Fruit fly (Drosophila melanogaster) whole organism, embryonic: ENCODE data around the gene Ugt49B2.

Source experiments
- Bteb2 ChIP-seq: fragments of 200-800 bp; sonication (Bioruptor generic); optimal IDR thresholded peaks from 2 replicates; lab custom pipeline; 2016; ENCODE audit warnings: missing biosample characterization, missing genetic modification characterization
- C15 ChIP-seq: fragments of 200-800 bp; sonication (Bioruptor generic); IDR thresholded peaks from 3 replicates; pipeline ENCODE4 v1.3.6; 2022; ENCODE audit warnings: missing biosample characterization, missing genetic modification characterization
- CG11456 ChIP-seq: fragments of 200-800 bp; sonication (Bioruptor generic); IDR thresholded peaks from 3 replicates; pipeline ENCODE4 v1.3.6; 2022; ENCODE audit warnings: missing biosample characterization, missing genetic modification characterization
- CG1233 ChIP-seq: fragments of 200-800 bp; sonication (Bioruptor generic); optimal IDR thresholded peaks from 4 replicates; lab custom pipeline; 2018; ENCODE audit warnings: missing biosample characterization, mild to moderate bottlenecking, missing genetic modification characterization
- CG12391 ChIP-seq: fragments of 200-800 bp; sonication (Bioruptor generic); optimal IDR thresholded peaks from 3 replicates; lab custom pipeline; 2018; ENCODE audit warnings: missing biosample characterization, mild to moderate bottlenecking, missing genetic modification characterization, moderate library complexity
- CG13624 ChIP-seq: fragments of 200-800 bp; sonication (Bioruptor generic); optimal IDR thresholded peaks from 2 replicates; lab custom pipeline; 2016; ENCODE audit warnings: missing biosample characterization, missing genetic modification characterization
- CG1529 ChIP-seq: fragments of 200-800 bp; sonication (Bioruptor generic); optimal IDR thresholded peaks from 3 replicates; lab custom pipeline; 2018; ENCODE audit warnings: missing biosample characterization, missing genetic modification characterization
- CG17802 ChIP-seq: fragments of 200-800 bp; sonication (Bioruptor generic); optimal IDR thresholded peaks from 2 replicates; lab custom pipeline; 2018; ENCODE audit warnings: missing biosample characterization, mild to moderate bottlenecking, missing genetic modification characterization, moderate library complexity
- CG18599 ChIP-seq: fragments of 200-800 bp; sonication (Bioruptor generic); optimal IDR thresholded peaks from 3 replicates; lab custom pipeline; 2017; ENCODE audit warnings: missing biosample characterization, missing genetic modification characterization, mild to moderate bottlenecking, moderate library complexity, missing genetic modification reagents
- CG2202 ChIP-seq: fragments of 200-800 bp; sonication (Bioruptor generic); optimal IDR thresholded peaks from 2 replicates; lab custom pipeline; 2018; ENCODE audit warnings: missing biosample characterization, mild to moderate bottlenecking, missing genetic modification characterization
- CG30431 ChIP-seq: fragments of 200-800 bp; sonication (Bioruptor generic); optimal IDR thresholded peaks from 2 replicates; lab custom pipeline; 2017; ENCODE audit warnings: missing biosample characterization, missing genetic modification characterization
- CG3407 ChIP-seq: fragments of 200-800 bp; sonication (Bioruptor generic); optimal IDR thresholded peaks from 2 replicates; lab custom pipeline; 2018; ENCODE audit warnings: missing biosample characterization, mild to moderate bottlenecking, missing genetic modification characterization
- CG3726 ChIP-seq: fragments of 200-800 bp; sonication (Bioruptor generic); IDR thresholded peaks from 3 replicates; pipeline ENCODE4, ENCODE4 v1.3.6; 2022; ENCODE audit warnings: missing biosample characterization, missing genetic modification characterization
- CG3838 ChIP-seq: fragments of 200-800 bp; sonication (Bioruptor generic); optimal IDR thresholded peaks from 3 replicates; lab custom pipeline; 2016; ENCODE audit warnings: missing biosample characterization, missing genetic modification characterization
- CG3995 ChIP-seq: fragments of 200-800 bp; sonication (Bioruptor generic); optimal IDR thresholded peaks from 3 replicates; lab custom pipeline; 2016; ENCODE audit warnings: missing biosample characterization, missing genetic modification characterization
- CG4360 ChIP-seq: fragments of 200-800 bp; sonication (Bioruptor generic); IDR thresholded peaks from 2 replicates; pipeline ENCODE4 v1.3.6; 2022; ENCODE audit warnings: missing biosample characterization, missing genetic modification characterization
- CG4707 ChIP-seq: fragments of 200-800 bp; sonication (Bioruptor generic); optimal IDR thresholded peaks from 2 replicates; lab custom pipeline; 2018; ENCODE audit warnings: missing biosample characterization, mild to moderate bottlenecking, missing genetic modification characterization, moderate library complexity
- CkIIα-i1 ChIP-seq: fragments of 200-800 bp; sonication (Bioruptor generic); IDR thresholded peaks from 2 replicates; pipeline ENCODE4 v1.3.6; 2022; ENCODE audit warnings: missing biosample characterization, missing genetic modification characterization
- D ChIP-seq, 2 experiments: fragments of 200-800 bp in 1 of 2; fragments of >200 bp in 1 of 2; sonication (Bioruptor generic) in 1 of 2; optimal IDR thresholded peaks; 2 replicates in 1 of 2; 3 replicates in 1 of 2; lab custom pipeline; 2017; ENCODE audit warnings: mild to moderate bottlenecking in 1 of 2, missing biosample characterization in 1 of 2, missing genetic modification characterization in 1 of 2, missing genetic modification reagents in 1 of 2
- Doc2 ChIP-seq: fragments of 200-800 bp; sonication (Bioruptor generic); IDR thresholded peaks from 2 replicates; pipeline ENCODE4 v1.3.6; 2022; ENCODE audit warnings: missing biosample characterization, missing genetic modification characterization
- Drgx ChIP-seq: fragments of 200-800 bp; sonication (Bioruptor generic); IDR thresholded peaks from 2 replicates; pipeline ENCODE4 v1.3.6; 2022; ENCODE audit warnings: missing biosample characterization, missing genetic modification characterization
- E2f1 ChIP-seq: fragments of 200-800 bp; sonication (Bioruptor generic); IDR thresholded peaks from 2 replicates; pipeline ENCODE4 v1.3.6; 2022; ENCODE audit warnings: missing biosample characterization, missing genetic modification characterization
- HLH3B ChIP-seq: fragments of 200-800 bp; sonication (Bioruptor generic); IDR thresholded peaks from 2 replicates; pipeline ENCODE4 v1.3.6; 2022; ENCODE audit warnings: missing biosample characterization, missing genetic modification characterization
- HLH54F ChIP-seq: fragments of 200-800 bp; sonication (Bioruptor generic); optimal IDR thresholded peaks from 3 replicates; lab custom pipeline; 2016; ENCODE audit warnings: missing biosample characterization, missing genetic modification characterization
- HLHmδ ChIP-seq: fragments of 200-800 bp; sonication (Bioruptor generic); optimal IDR thresholded peaks from 2 replicates; lab custom pipeline; 2018; ENCODE audit warnings: missing biosample characterization, mild to moderate bottlenecking, missing genetic modification characterization, moderate library complexity
- NFAT ChIP-seq: fragments of 200-800 bp; sonication (Bioruptor generic); IDR thresholded peaks from 2 replicates; pipeline ENCODE4 v1.3.6; 2022; ENCODE audit warnings: missing biosample characterization, missing genetic modification characterization
- Poxn ChIP-seq: fragments of 200-800 bp; sonication (Bioruptor generic); IDR thresholded peaks from 2 replicates; pipeline ENCODE4 v1.3.6; 2022; ENCODE audit warnings: missing biosample characterization, missing genetic modification characterization
- Ptx1 ChIP-seq: fragments of 200-800 bp; sonication (Bioruptor generic); IDR thresholded peaks from 2 replicates; pipeline ENCODE4 v1.3.6; 2022; ENCODE audit warnings: missing biosample characterization, missing genetic modification characterization
- Rx ChIP-seq: fragments of 200-800 bp; sonication (Bioruptor generic); IDR thresholded peaks from 2 replicates; pipeline ENCODE4 v1.3.6; 2022; ENCODE audit warnings: missing biosample characterization, missing genetic modification characterization
- Taf1 ChIP-seq: fragments of 200-800 bp; sonication (Bioruptor generic); IDR thresholded peaks from 2 replicates; pipeline ENCODE4 v1.3.6; 2022; ENCODE audit warnings: missing biosample characterization, missing genetic modification characterization
- aop ChIP-seq: fragments of 200-800 bp; sonication (Bioruptor generic); IDR thresholded peaks from 2 replicates; pipeline ENCODE4 v1.3.6; 2022; ENCODE audit warnings: missing biosample characterization, missing genetic modification characterization
- bcd ChIP-seq: fragments of 200-800 bp; sonication (Bioruptor generic); optimal IDR thresholded peaks from 2 replicates; lab custom pipeline; 2017; ENCODE audit warnings: missing biosample characterization, mild to moderate bottlenecking, missing genetic modification characterization
- btn ChIP-seq: fragments of 200-800 bp; sonication (Bioruptor generic); optimal IDR thresholded peaks from 2 replicates; lab custom pipeline; 2016; ENCODE audit warnings: missing biosample characterization, missing genetic modification characterization
- cad ChIP-seq: fragments of >200 bp; optimal IDR thresholded peaks from 2 replicates; lab custom pipeline; 2017; ENCODE audit warnings: missing biosample characterization, missing genetic modification characterization
- dm ChIP-seq: fragments of 200-800 bp; sonication (Bioruptor generic); optimal IDR thresholded peaks from 3 replicates; lab custom pipeline; 2016; ENCODE audit warnings: missing biosample characterization, missing genetic modification characterization
- ewg ChIP-seq: fragments of 200-800 bp; sonication (Bioruptor generic); optimal IDR thresholded peaks from 3 replicates; lab custom pipeline; 2017; ENCODE audit warnings: mild to moderate bottlenecking, missing biosample characterization, missing genetic modification reagents, missing genetic modification characterization
- insv ChIP-seq, 2 experiments: fragments of 200-800 bp; sonication (Bioruptor generic); optimal IDR thresholded peaks; 3 replicates each; lab custom pipeline; 2016 to 2018; ENCODE audit warnings: missing biosample characterization in 2 of 2, missing genetic modification characterization in 2 of 2
- lbe ChIP-seq: fragments of 200-800 bp; sonication (Bioruptor generic); optimal IDR thresholded peaks from 2 replicates; lab custom pipeline; 2016; ENCODE audit warnings: missing biosample characterization, mild to moderate bottlenecking, missing genetic modification characterization
- lov ChIP-seq, 2 experiments: fragments of 200-800 bp in 1 of 2; fragments of >200 bp in 1 of 2; sonication (Bioruptor generic) in 1 of 2; IDR thresholded peaks in 1 of 2; optimal IDR thresholded peaks in 1 of 2; 2 replicates in 1 of 2; 3 replicates in 1 of 2; pipeline versions ENCODE4 v1.3.6 to Lab custom; 2017 to 2022; ENCODE audit warnings: missing biosample characterization in 1 of 2, missing genetic modification characterization in 1 of 2
- org-1 ChIP-seq: fragments of 200-800 bp; sonication (Bioruptor generic); optimal IDR thresholded peaks from 2 replicates; lab custom pipeline; 2017; ENCODE audit warnings: missing biosample characterization, missing genetic modification characterization
- pfk ChIP-seq: fragments of 200-800 bp; sonication (Bioruptor generic); optimal IDR thresholded peaks from 2 replicates; lab custom pipeline; 2018; ENCODE audit warnings: missing biosample characterization, mild to moderate bottlenecking, missing genetic modification characterization, moderate library complexity
- prd ChIP-seq, 3 experiments: fragments of >200 bp in 2 of 3; fragments of 200-800 bp in 1 of 3; sonication (Bioruptor generic) in 1 of 3; optimal IDR thresholded peaks in 2 of 3; IDR thresholded peaks in 1 of 3; 2 replicates in 2 of 3; 3 replicates in 1 of 3; pipeline versions ENCODE4 v1.3.6 to Lab custom; 2017 to 2022; ENCODE audit warnings: missing biosample characterization in 1 of 3, missing genetic modification characterization in 1 of 3
- pros ChIP-seq: fragments of 200-800 bp; sonication (Bioruptor generic); optimal IDR thresholded peaks from 3 replicates; lab custom pipeline; 2019; ENCODE audit warnings: missing biosample characterization, mild to moderate bottlenecking, missing genetic modification characterization, moderate library complexity
- schlank ChIP-seq: fragments of 200-800 bp; sonication (Bioruptor generic); optimal IDR thresholded peaks from 2 replicates; lab custom pipeline; 2018; ENCODE audit warnings: missing biosample characterization, mild to moderate bottlenecking, missing genetic modification characterization
- tio ChIP-seq: fragments of 200-800 bp; sonication (Bioruptor generic); optimal IDR thresholded peaks from 2 replicates; lab custom pipeline; 2017; ENCODE audit warnings: missing biosample characterization, missing genetic modification characterization, inconsistent platforms
- toy ChIP-seq: fragments of 200-800 bp; sonication (Bioruptor generic); IDR thresholded peaks from 2 replicates; pipeline ENCODE4 v1.3.6; 2022; ENCODE audit warnings: missing biosample characterization, missing genetic modification characterization
- trh ChIP-seq: fragments of 200-800 bp; sonication (Bioruptor generic); optimal IDR thresholded peaks from 2 replicates; lab custom pipeline; 2016; ENCODE audit warnings: missing biosample characterization, missing genetic modification characterization
- ttk ChIP-seq: fragments of 200-800 bp; sonication (Bioruptor generic); IDR thresholded peaks from 2 replicates; pipeline ENCODE4 v2.1.2; 2022; ENCODE audit warnings: missing biosample characterization, missing genetic modification characterization
- z ChIP-seq: fragments of 200-800 bp; sonication (Bioruptor generic); IDR thresholded peaks from 3 replicates; pipeline ENCODE4 v1.3.6; 2022; ENCODE audit warnings: missing biosample characterization, missing genetic modification characterization

The Ugt49B2 gene

dm6 chr3R:21376859-21377607 is 22.5 kb downstream of the Ugt49B2 start (continued):
- TF ChIP-seq insv (GFP tag; optimal IDR thresholded peaks at IDR 0.05; lab: Kevin White, UChicago) (peak in 1 of 2 experiments; percentile 5), E2f1 (no peak), CG4707 (GFP tag; lab: Kevin White, UChicago) (no peak), cad (GFP tag; lab: Kevin White, UChicago) (no peak), Poxn (GFP tag; lab: Robert Waterston, UW) (no peak), tio (no peak), Doc2 (GFP tag; lab: Robert Waterston, UW) (no peak), Taf1 (no peak), trh (GFP tag; lab: Kevin White, UChicago) (no peak), ewg (no peak), bcd (GFP tag; lab: Kevin White, UChicago) (no peak), dm (peak; percentile 1), CG1233 (GFP tag; lab: Kevin White, UChicago) (peak; percentile 27), z (no peak), lbe (GFP tag; lab: Kevin White, UChicago) (peak; percentile 64), CG1529 (no peak), CG2202 (peak; percentile 11), btn (GFP tag; lab: Kevin White, UChicago) (no peak), CG3726 (no peak), prd (optimal IDR thresholded peaks at IDR 0.05; lab: Kevin White, UChicago) (no peak), prd (GFP tag; IDR thresholded peaks at IDR 0.05; lab: Robert Waterston, UW) (no peak), CG3838 (no peak), Ptx1 (no peak), HLH3B (GFP tag; lab: Robert Waterston, UW) (no peak), CG3407 (GFP tag; lab: Kevin White, UChicago) (no peak), CG3995 (GFP tag; lab: Kevin White, UChicago) (peak; percentile 99), CG17802 (tag; lab: Kevin White, UChicago) (peak; percentile 11), CG4360 (GFP tag; lab: Robert Waterston, UW) (no peak), Bteb2 (GFP tag; lab: Kevin White, UChicago) (no peak), CG18599 (GFP tag; lab: Kevin White, UChicago) (no peak), lov (optimal IDR thresholded peaks at IDR 0.05; lab: Kevin White, UChicago) (no peak), lov (GFP tag; IDR thresholded peaks at IDR 0.05; lab: Robert Waterston, UW) (0 out of 3 replicates have a peak, but pooled peaks have one; percentile 11), ttk (GFP tag; lab: Robert Waterston, UW) (no peak), CG13624 (GFP tag; lab: Kevin White, UChicago) (peak; percentile 8), CG11456 (GFP tag; lab: Robert Waterston, UW) (no peak), D (optimal IDR thresholded peaks at IDR 0.05; lab: Kevin White, UChicago) (no peak), D (GFP tag; optimal IDR thresholded peaks at IDR 0.05; lab: Kevin White, UChicago) (no peak), org-1 (no peak), HLHmδ (GFP tag; lab: Kevin White, UChicago) (no peak), CG30431 (GFP tag; lab: Kevin White, UChicago) (no peak), NFAT (no peak), C15 (GFP tag; lab: Robert Waterston, UW) (no peak), pros (GFP tag; lab: Kevin White, UChicago) (no peak), toy (GFP tag; lab: Robert Waterston, UW) (no peak), CG12391 (tag; lab: Kevin White, UChicago) (peak; percentile 59), pfk (GFP tag; lab: Kevin White, UChicago) (no peak), schlank (no peak), HLH54F (GFP tag; lab: Kevin White, UChicago) (no peak), CkIIα-i1 (GFP tag; lab: Robert Waterston, UW) (no peak), Drgx (GFP tag; lab: Robert Waterston, UW) (no peak), Rx (GFP tag; lab: Robert Waterston, UW) (no peak), aop (GFP tag; lab: Robert Waterston, UW) (no peak)
